Fruit fly (Drosophila melanogaster): ENCODE measurements around the gene CG10898.

CG10898 gene

DNA sequence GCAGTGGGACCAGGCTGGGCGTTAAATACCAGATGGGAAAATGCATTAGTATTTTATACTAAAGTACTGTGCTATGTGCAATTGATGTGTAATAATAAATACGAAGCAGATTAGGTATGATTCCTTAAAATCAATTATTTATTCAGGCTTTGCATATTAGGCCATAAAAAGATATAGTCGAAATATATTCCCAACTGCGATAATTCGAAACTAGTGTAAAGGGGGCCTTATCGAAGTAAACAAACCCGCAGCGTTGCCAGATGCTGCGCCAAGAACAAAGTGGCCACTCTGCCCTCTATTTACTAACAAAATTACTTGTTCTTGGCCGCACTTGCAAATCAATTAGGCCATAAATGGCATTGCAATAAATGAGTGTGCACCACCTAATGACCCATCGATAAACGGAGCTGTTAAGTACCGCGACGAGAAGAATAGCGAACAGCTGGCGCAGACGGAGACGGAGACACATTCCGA, at the start of gene CG10898 (continued):
- peak; percentile 52 for TF ChIP-seq CG10543 (GFP tag; optimal IDR thresholded peaks at IDR 0.05)
- TF ChIP-seq CG6175 (GFP tag; IDR thresholded peaks at IDR 0.05) = peak; percentile 70; the same call in 2 of the 3 replicates
- peak; percentile 74 for TF ChIP-seq CG17612 (GFP tag; IDR thresholded peaks at IDR 0.05)
- TF ChIP-seq bsh (GFP tag; optimal IDR thresholded peaks at IDR 0.05) = peak in 1 of 2 experiments; percentile 79
- peak; percentile 64 for TF ChIP-seq CG16815 (GFP tag; optimal IDR thresholded peaks at IDR 0.05)
- peak; percentile 58 for TF ChIP-seq wor (GFP tag; IDR thresholded peaks at IDR 0.05)
- peak; percentile 87 for TF ChIP-seq CG12155 (GFP tag; optimal IDR thresholded peaks at IDR 0.05)
- peak; percentile 32 for TF ChIP-seq CG10274 (GFP tag; optimal IDR thresholded peaks at IDR 0.05)
- peak; percentile 61 for TF ChIP-seq Dp (GFP tag; optimal IDR thresholded peaks at IDR 0.05)
- TF ChIP-seq CG6254 (GFP tag; optimal IDR thresholded peaks at IDR 0.05) = peak; percentile 60
- peak; percentile 25 for TF ChIP-seq CG7271 (tag; optimal IDR thresholded peaks at IDR 0.05)
- TF ChIP-seq chn (GFP tag; optimal IDR thresholded peaks at IDR 0.05) = peak; percentile 85
- peak; percentile 72 for TF ChIP-seq CG13296 (GFP tag; optimal IDR thresholded peaks at IDR 0.05)
- peak; percentile 77 for TF ChIP-seq CG7372 (GFP tag; IDR thresholded peaks at IDR 0.05)
- peak; percentile 75 for TF ChIP-seq CG9727 (GFP tag; optimal IDR thresholded peaks at IDR 0.05)
- peak; percentile 59 for TF ChIP-seq Fer2 (tag; optimal IDR thresholded peaks at IDR 0.05)
- peak; percentile 47; the same call in 1 of the 2 replicates for TF ChIP-seq danr (GFP tag; IDR thresholded peaks at IDR 0.05)
- TF ChIP-seq D19A (tag; optimal IDR thresholded peaks at IDR 0.05) = peak; percentile 44
- TF ChIP-seq sr (GFP tag; IDR thresholded peaks at IDR 0.05) = peak; percentile 50; the same call in 1 of the 3 replicates
- peak; percentile 82 for TF ChIP-seq ttk (GFP tag; IDR thresholded peaks at IDR 0.05)
- TF ChIP-seq CG11723 (GFP tag; optimal IDR thresholded peaks at IDR 0.05) = peak; percentile 46
- TF ChIP-seq CG6765 (GFP tag; optimal IDR thresholded peaks at IDR 0.05) = peak; percentile 48
- peak; percentile 81 for TF ChIP-seq bcd (GFP tag; optimal IDR thresholded peaks at IDR 0.05)
- no peak for TF ChIP-seq Tbp (GFP tag; optimal IDR thresholded peaks at IDR 0.05)
- peak; percentile 63 for TF ChIP-seq CG12219 (GFP tag; optimal IDR thresholded peaks at IDR 0.05)
- peak; percentile 65 for TF ChIP-seq dmrt11E (tag; optimal IDR thresholded peaks at IDR 0.05)
- TF ChIP-seq GATAe (GFP tag; conservative IDR thresholded peaks at IDR 0.05) = peak; percentile 31; the same call in 1 of the 2 replicates
- peak; percentile 81 for TF ChIP-seq CG7357 (GFP tag; IDR thresholded peaks at IDR 0.05)
- TF ChIP-seq HmgD (GFP tag; optimal IDR thresholded peaks at IDR 0.05) = peak; percentile 67
- TF ChIP-seq ci (GFP tag; IDR thresholded peaks at IDR 0.05) = peak; percentile 91
- TF ChIP-seq CG7786 (GFP tag; optimal IDR thresholded peaks at IDR 0.05) = peak; percentile 83
- TF ChIP-seq Hr51 (GFP tag; optimal IDR thresholded peaks at IDR 0.05) = peak; percentile 77 to 84
- TF ChIP-seq CG30431 (GFP tag; optimal IDR thresholded peaks at IDR 0.05) = peak; percentile 61
- peak; percentile 71 for TF ChIP-seq CG15601 (tag; optimal IDR thresholded peaks at IDR 0.05)
- TF ChIP-seq kay (GFP tag; optimal IDR thresholded peaks at IDR 0.05) = peak; percentile 67
- peak; percentile 91 for TF ChIP-seq ken (GFP tag; IDR thresholded peaks at IDR 0.05)
- no peak for TF ChIP-seq jigr1 (GFP tag; IDR thresholded peaks at IDR 0.05)
- TF ChIP-seq tna (GFP tag; IDR thresholded peaks at IDR 0.05; ENCODE audit: partially characterized antibody) = no peak
- TF ChIP-seq CG10366 (GFP tag; IDR thresholded peaks at IDR 0.05) = peak; percentile 86
- TF ChIP-seq Six4 (GFP tag; optimal IDR thresholded peaks at IDR 0.05) = peak; percentile 77
- TF ChIP-seq gem (tag; optimal IDR thresholded peaks at IDR 0.05) = peak; percentile 89
- TF ChIP-seq Spps (tag; optimal IDR thresholded peaks at IDR 0.05) = peak; percentile 62
- TF ChIP-seq Aef1 (GFP tag; IDR thresholded peaks at IDR 0.05) = peak; percentile 81
- no peak for TF ChIP-seq CG17568 (GFP tag; optimal IDR thresholded peaks at IDR 0.05)
- peak; percentile 91 for TF ChIP-seq Rfx (GFP tag; IDR thresholded peaks at IDR 0.05)
- peak; percentile 64 for TF ChIP-seq tio (GFP tag; optimal IDR thresholded peaks at IDR 0.05)
- TF ChIP-seq D (optimal IDR thresholded peaks at IDR 0.05) = no peak
- TF ChIP-seq D (GFP tag; optimal IDR thresholded peaks at IDR 0.05) = peak; percentile 55
- peak; percentile 93 for TF ChIP-seq slbo (GFP tag; IDR thresholded peaks at IDR 0.05)
- TF ChIP-seq esg (GFP tag; conservative IDR thresholded peaks at IDR 0.05) = peak; percentile 81
- no peak for TF ChIP-seq vnd (GFP tag; IDR thresholded peaks at IDR 0.05; ENCODE audit: partially characterized antibody)

Measured in whole organism, embryonic.